Worm (Caenorhabditis elegans) whole organism, mixed stage, embryonic: ENCODE results near the gene pcp-1.

Source experiments
- M03D4.4 ChIP-seq: sonication (generic microtip); optimal IDR thresholded peaks from 2 replicates; lab custom pipeline; 2017; ENCODE audit warnings: mild to moderate bottlenecking, missing genetic modification characterization, missing compliant biosample characterization
- bed-3 ChIP-seq: fragments of 200-800 bp; sonication (Bioruptor generic); optimal IDR thresholded peaks from 3 replicates; lab custom pipeline; 2018; ENCODE audit warnings: mild to moderate bottlenecking, missing genetic modification characterization, moderate library complexity, missing compliant biosample characterization
- blmp-1 ChIP-seq: fragments of 150-350 bp; optimal IDR thresholded peaks from 2 replicates; lab custom pipeline; 2014; ENCODE audit warnings: missing biosample characterization, missing genetic modification characterization
- ceh-39 ChIP-seq: fragments of 150-350 bp; optimal IDR thresholded peaks from 2 replicates; lab custom pipeline; 2014; ENCODE audit warnings: missing biosample characterization, missing genetic modification characterization
- ceh-43 ChIP-seq: fragments of 200-800 bp; sonication (Bioruptor generic); optimal IDR thresholded peaks from 2 replicates; lab custom pipeline; 2018; ENCODE audit warnings: mild to moderate bottlenecking, missing genetic modification characterization, moderate library complexity, missing compliant biosample characterization
- ceh-83 ChIP-seq: fragments of 200-800 bp; sonication (Bioruptor generic); optimal IDR thresholded peaks from 2 replicates; lab custom pipeline; 2018; ENCODE audit warnings: mild to moderate bottlenecking, missing genetic modification characterization, missing compliant biosample characterization
- ces-1 ChIP-seq: fragments of 150-350 bp; optimal IDR thresholded peaks from 2 replicates; lab custom pipeline; 2014; ENCODE audit warnings: missing biosample characterization, missing genetic modification reagents, missing genetic modification characterization
- cnd-1 ChIP-seq: fragments of 200-800 bp; sonication (Bioruptor generic); optimal IDR thresholded peaks from 2 replicates; lab custom pipeline; 2018; ENCODE audit warnings: mild to moderate bottlenecking, missing genetic modification characterization, missing compliant biosample characterization
- drap-1 ChIP-seq: fragments of 200-800 bp; sonication (Bioruptor generic); optimal IDR thresholded peaks from 3 replicates; lab custom pipeline; 2018; ENCODE audit warnings: mild to moderate bottlenecking, missing genetic modification characterization, missing compliant biosample characterization
- elt-1 ChIP-seq: sonication (generic microtip); optimal IDR thresholded peaks from 2 replicates; lab custom pipeline; 2017; ENCODE audit warnings: missing genetic modification characterization, mild to moderate bottlenecking, missing compliant biosample characterization, antibody characterized with exemption, moderate library complexity, borderline replicate concordance; ENCODE audit not compliant: insufficient read depth
- elt-3 ChIP-seq: fragments of 150-350 bp; optimal IDR thresholded peaks from 2 replicates; lab custom pipeline; 2014; ENCODE audit warnings: missing biosample characterization, missing genetic modification characterization
- flh-1 ChIP-seq: fragments of 200-800 bp; sonication (Bioruptor generic); optimal IDR thresholded peaks from 2 replicates; lab custom pipeline; 2018; ENCODE audit warnings: mild to moderate bottlenecking, missing genetic modification characterization, moderate library complexity, missing compliant biosample characterization
- ham-2 ChIP-seq: fragments of 200-800 bp; sonication (Bioruptor generic); optimal IDR thresholded peaks from 2 replicates; lab custom pipeline; 2018; ENCODE audit warnings: mild to moderate bottlenecking, missing genetic modification characterization, missing compliant biosample characterization
- hlh-1 ChIP-seq: fragments of 150-350 bp; optimal IDR thresholded peaks from 2 replicates; lab custom pipeline; 2014; ENCODE audit warnings: missing biosample characterization, missing genetic modification reagents, missing genetic modification characterization
- lin-13 ChIP-seq: fragments of 150-350 bp; optimal IDR thresholded peaks from 2 replicates; lab custom pipeline; 2014; ENCODE audit warnings: missing biosample characterization, missing genetic modification characterization
- lin-32 ChIP-seq: fragments of 200-800 bp; sonication (Bioruptor generic); optimal IDR thresholded peaks from 2 replicates; lab custom pipeline; 2018; ENCODE audit warnings: mild to moderate bottlenecking, missing genetic modification characterization, missing compliant biosample characterization
- lsy-2 ChIP-seq: fragments of 150-350 bp; optimal IDR thresholded peaks from 2 replicates; lab custom pipeline; 2014; ENCODE audit warnings: missing biosample characterization, missing genetic modification characterization
- mab-5 ChIP-seq: fragments of 150-350 bp; optimal IDR thresholded peaks from 2 replicates; lab custom pipeline; 2014; ENCODE audit warnings: missing biosample characterization, missing genetic modification characterization
- mep-1 ChIP-seq: fragments of 150-350 bp; optimal IDR thresholded peaks from 2 replicates; lab custom pipeline; 2017; ENCODE audit warnings: missing biosample characterization, missing genetic modification reagents, missing genetic modification characterization, inconsistent platforms
- mls-2 ChIP-seq: sonication (generic microtip); optimal IDR thresholded peaks from 2 replicates; lab custom pipeline; 2016; ENCODE audit warnings: mild to moderate bottlenecking, missing genetic modification characterization, moderate library complexity, missing compliant biosample characterization
- nhr-12 ChIP-seq: fragments of 150-350 bp; optimal IDR thresholded peaks from 2 replicates; lab custom pipeline; 2014; ENCODE audit warnings: missing biosample characterization, missing genetic modification characterization
- nhr-2 ChIP-seq: fragments of 150-350 bp; optimal IDR thresholded peaks from 2 replicates; lab custom pipeline; 2014; ENCODE audit warnings: missing biosample characterization, missing genetic modification characterization
- nhr-237 ChIP-seq: fragments of 150-350 bp; optimal IDR thresholded peaks from 2 replicates; lab custom pipeline; 2014; ENCODE audit warnings: missing biosample characterization, missing genetic modification characterization
- nhr-28 ChIP-seq: fragments of 150-350 bp; optimal IDR thresholded peaks from 2 replicates; lab custom pipeline; 2014; ENCODE audit warnings: missing biosample characterization, missing genetic modification characterization
- nhr-76 ChIP-seq: sonication (generic microtip); optimal IDR thresholded peaks from 2 replicates; lab custom pipeline; 2017; ENCODE audit warnings: missing biosample characterization, missing genetic modification characterization
- pha-4 ChIP-seq: fragments of 150-350 bp; optimal IDR thresholded peaks from 2 replicates; lab custom pipeline; 2018; ENCODE audit warnings: missing biosample characterization, missing genetic modification reagents, missing genetic modification characterization
- sem-2 ChIP-seq: fragments of 200-800 bp; sonication (Bioruptor generic); optimal IDR thresholded peaks from 2 replicates; lab custom pipeline; 2018; ENCODE audit warnings: mild to moderate bottlenecking, missing genetic modification characterization, missing compliant biosample characterization
- snpc-4 ChIP-seq: fragments of 150-350 bp; optimal IDR thresholded peaks from 2 replicates; lab custom pipeline; 2014; ENCODE audit warnings: missing biosample characterization, missing genetic modification characterization
- sptf-1 ChIP-seq: sonication (generic microtip); optimal IDR thresholded peaks from 2 replicates; lab custom pipeline; 2017; ENCODE audit warnings: mild to moderate bottlenecking, missing genetic modification characterization, moderate library complexity, missing compliant biosample characterization
- tbx-8 ChIP-seq: fragments of 200-800 bp; sonication (Bioruptor generic); optimal IDR thresholded peaks from 2 replicates; lab custom pipeline; 2018; ENCODE audit warnings: mild to moderate bottlenecking, missing genetic modification characterization, moderate library complexity, missing compliant biosample characterization
- unc-120 ChIP-seq: sonication (generic microtip); optimal IDR thresholded peaks from 2 replicates; lab custom pipeline; 2017; ENCODE audit warnings: missing genetic modification characterization, missing compliant biosample characterization; ENCODE audit not compliant: poor library complexity, severe bottlenecking
- unc-39 ChIP-seq: fragments of 150-350 bp; optimal IDR thresholded peaks from 2 replicates; lab custom pipeline; 2014; ENCODE audit warnings: missing biosample characterization, missing genetic modification characterization
- unc-62 ChIP-seq: fragments of 150-350 bp; optimal IDR thresholded peaks from 2 replicates; lab custom pipeline; 2014; ENCODE audit warnings: missing biosample characterization, missing genetic modification reagents, missing genetic modification characterization
- zip-8 ChIP-seq: fragments of 150-350 bp; optimal IDR thresholded peaks from 2 replicates; lab custom pipeline; 2014; ENCODE audit warnings: missing biosample characterization, missing genetic modification characterization
- ztf-11 ChIP-seq: fragments of 150-350 bp; optimal IDR thresholded peaks from 2 replicates; lab custom pipeline; 2014; ENCODE audit warnings: missing biosample characterization, missing genetic modification characterization

Gene pcp-1

DNA sequence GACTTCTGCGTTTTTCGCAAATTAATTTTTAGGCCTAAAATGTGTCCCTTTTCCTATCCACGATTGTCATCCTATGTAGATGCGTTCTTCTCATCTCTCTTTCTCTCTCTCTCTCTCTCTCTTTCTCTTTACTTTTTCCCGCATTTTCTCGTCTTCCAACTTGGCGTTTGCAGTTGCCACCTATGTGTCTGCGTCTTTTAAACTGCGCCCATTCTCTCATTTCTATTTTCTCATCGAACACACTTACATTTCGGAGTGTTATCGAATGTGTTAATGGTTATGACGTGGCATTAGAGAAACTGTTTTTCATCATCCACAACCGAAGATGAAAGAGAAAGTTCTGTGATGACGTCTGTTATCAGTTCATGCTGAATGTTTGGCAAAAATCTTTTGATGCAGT lies 30.2 kb upstream of the pcp-1 start:
- TF ChIP-seq blmp-1 (tag; lab: Kevin White, UChicago) (peak; percentile 38), unc-120 (tag; lab: Kevin White, UChicago) (peak; percentile 74), ceh-39 (tag; lab: Kevin White, UChicago) (no peak), drap-1 (GFP tag; lab: Kevin White, UChicago) (no peak), unc-62 (GFP tag; lab: Kevin White, UChicago) (peak; percentile 47), pha-4 (tag; lab: Kevin White, UChicago) (peak; percentile 49), snpc-4 (tag; lab: Kevin White, UChicago) (no peak), M03D4.4 (peak; percentile 33), hlh-1 (tag; lab: Kevin White, UChicago) (peak; percentile 67)

ce11 chrIII:7729062-7729461 lies 29.6 kb upstream of the pcp-1 start:
- TF ChIP-seq nhr-28 (tag; lab: Kevin White, UChicago) (no peak), lin-32 (GFP tag; lab: Kevin White, UChicago) (no peak), elt-3 (no peak), ztf-11 (tag; lab: Kevin White, UChicago) (no peak), sem-2 (GFP tag; lab: Kevin White, UChicago) (no peak), ham-2 (GFP tag; lab: Kevin White, UChicago) (no peak), ceh-43 (GFP tag; lab: Kevin White, UChicago) (no peak), elt-1 (tag; lab: Kevin White, UChicago) (no peak), unc-120 (tag; lab: Kevin White, UChicago) (no peak), mab-5 (tag; lab: Kevin White, UChicago) (no peak), ceh-39 (tag; lab: Kevin White, UChicago) (no peak), nhr-12 (tag; lab: Kevin White, UChicago) (no peak), nhr-237 (tag; lab: Kevin White, UChicago) (no peak), cnd-1 (tag; lab: Kevin White, UChicago) (no peak), lin-13 (tag; lab: Kevin White, UChicago) (no peak), mls-2 (tag; lab: Kevin White, UChicago) (no peak), tbx-8 (GFP tag; lab: Kevin White, UChicago) (no peak)

ce11 chrIII:7729534-7730061 lies 29.1 kb upstream of the pcp-1 start, which contains the start of gene ZK112.4:
ZK112.4 (minus strand) TSS chrIII:7730011.
- TF ChIP-seq nhr-76 = no peak
- TF ChIP-seq ceh-43 (GFP tag; lab: Kevin White, UChicago) = no peak
- TF ChIP-seq tbx-8 (GFP tag; lab: Kevin White, UChicago) = no peak
- no peak for TF ChIP-seq elt-1 (tag; lab: Kevin White, UChicago)
- TF ChIP-seq unc-62 (GFP tag; lab: Kevin White, UChicago) = peak; percentile 90
- TF ChIP-seq mls-2 (tag; lab: Kevin White, UChicago) = peak; percentile 22
- TF ChIP-seq lin-13 (tag; lab: Kevin White, UChicago) = peak; percentile 4
- no peak for TF ChIP-seq mab-5 (tag; lab: Kevin White, UChicago)
- no peak for TF ChIP-seq bed-3 (GFP tag; lab: Kevin White, UChicago)
- no peak for TF ChIP-seq blmp-1 (tag; lab: Kevin White, UChicago)
- TF ChIP-seq drap-1 (GFP tag; lab: Kevin White, UChicago) = peak; percentile 50
- no peak for TF ChIP-seq ztf-11 (tag; lab: Kevin White, UChicago)
- no peak for TF ChIP-seq lsy-2 (tag; lab: Kevin White, UChicago)
- no peak for TF ChIP-seq sem-2 (GFP tag; lab: Kevin White, UChicago)
- TF ChIP-seq lin-32 (GFP tag; lab: Kevin White, UChicago) = no peak
- no peak for TF ChIP-seq nhr-2 (tag; lab: Kevin White, UChicago)
- TF ChIP-seq ceh-83 (GFP tag; lab: Kevin White, UChicago) = no peak
- TF ChIP-seq ham-2 (GFP tag; lab: Kevin White, UChicago) = peak; percentile 60
- TF ChIP-seq nhr-28 (tag; lab: Kevin White, UChicago) = no peak
- TF ChIP-seq zip-8 (tag; lab: Kevin White, UChicago) = no peak
- TF ChIP-seq pha-4 (tag; lab: Kevin White, UChicago) = peak; percentile 66
- TF ChIP-seq sptf-1 = peak; percentile 68
- TF ChIP-seq snpc-4 (tag; lab: Kevin White, UChicago) = no peak
- TF ChIP-seq cnd-1 (tag; lab: Kevin White, UChicago) = no peak
- TF ChIP-seq nhr-237 (tag; lab: Kevin White, UChicago) = peak; percentile 78
- peak; percentile 95 for TF ChIP-seq unc-120 (tag; lab: Kevin White, UChicago)
- TF ChIP-seq elt-3 = no peak
- no peak for TF ChIP-seq mep-1 (tag; lab: Kevin White, UChicago)
- TF ChIP-seq hlh-1 (tag; lab: Kevin White, UChicago) = peak; percentile 76
- TF ChIP-seq ceh-39 (tag; lab: Kevin White, UChicago) = no peak
- no peak for TF ChIP-seq unc-39 (tag; lab: Kevin White, UChicago)
- TF ChIP-seq flh-1 (GFP tag; lab: Kevin White, UChicago) = no peak
- TF ChIP-seq nhr-12 (tag; lab: Kevin White, UChicago) = no peak
- peak; percentile 15 for TF ChIP-seq ces-1 (GFP tag; lab: Kevin White, UChicago)
- peak; percentile 48 for TF ChIP-seq M03D4.4
